Fruit fly (Drosophila melanogaster) whole organism, pupa: Measurements from ENCODE around the gene CG6937.

ENCODE experiments used
- CG17806 ChIP-seq: fragments of 200-800 bp; sonication (Bioruptor generic); optimal IDR thresholded peaks from 2 replicates; lab custom pipeline; 2018; ENCODE audit warnings: missing biosample characterization, mild to moderate bottlenecking, missing genetic modification characterization, moderate library complexity
- CG32121 ChIP-seq: fragments of 200-800 bp; sonication (Bioruptor generic); IDR thresholded peaks from 2 replicates; pipeline ENCODE4 v1.3.6; 2022; ENCODE audit warnings: missing biosample characterization, missing genetic modification characterization
- CG8159 ChIP-seq: fragments of 200-800 bp; sonication (Bioruptor generic); optimal IDR thresholded peaks from 3 replicates; lab custom pipeline; 2018; ENCODE audit warnings: missing biosample characterization, mild to moderate bottlenecking, missing genetic modification characterization, moderate library complexity
- EcR ChIP-seq: fragments of 200-800 bp; sonication (Bioruptor generic); optimal IDR thresholded peaks from 3 replicates; lab custom pipeline; 2019; ENCODE audit warnings: missing biosample characterization, missing genetic modification characterization, mild to moderate bottlenecking, moderate library complexity, missing genetic modification reagents

- TF ChIP-seq EcR = no peak
- TF ChIP-seq CG8159 (tag; lab: Kevin White, UChicago) = no peak
- no peak for TF ChIP-seq CG32121 (GFP tag; lab: Robert Waterston, UW)
- TF ChIP-seq CG17806 = no peak
These were observed 19.9 kb upstream of the CG6937 start for dm6 chr3R:22564707-22565106.
